Worm (Caenorhabditis elegans) whole organism, L3 larva: ENCODE measurements around the gene F55A4.7.
A peak's percentile ranks its signal among the peaks of the same experiment; 100 is the strongest.

ENCODE experiments used
- R02D3.7 ChIP-seq: fragments of 150-350 bp; optimal IDR thresholded peaks from 2 replicates; lab custom pipeline; 2014; ENCODE audit warnings: missing biosample characterization, missing genetic modification characterization
- ZK546.5 ChIP-seq: sonication (generic microtip); optimal IDR thresholded peaks from 2 replicates; lab custom pipeline; 2017; ENCODE audit warnings: missing biosample characterization, missing genetic modification characterization
- aly-2 ChIP-seq: fragments of 150-350 bp; optimal IDR thresholded peaks from 2 replicates; lab custom pipeline; 2014; ENCODE audit warnings: missing biosample characterization, missing genetic modification characterization
- ceh-16 ChIP-seq: sonication (generic microtip); optimal IDR thresholded peaks from 2 replicates; lab custom pipeline; 2017; ENCODE audit warnings: missing biosample characterization, missing genetic modification characterization
- ceh-28 ChIP-seq: fragments of 150-350 bp; optimal IDR thresholded peaks from 2 replicates; lab custom pipeline; 2014; ENCODE audit warnings: missing biosample characterization, missing genetic modification reagents, missing genetic modification characterization
- ceh-82 ChIP-seq: fragments of 150-350 bp; optimal IDR thresholded peaks from 2 replicates; lab custom pipeline; 2014; ENCODE audit warnings: missing biosample characterization, missing genetic modification characterization
- ceh-9 ChIP-seq: sonication (generic microtip); optimal IDR thresholded peaks from 2 replicates; lab custom pipeline; 2018; ENCODE audit warnings: missing biosample characterization, missing genetic modification characterization
- daf-12 ChIP-seq: fragments of 150-350 bp; optimal IDR thresholded peaks from 2 replicates; lab custom pipeline; 2014; ENCODE audit warnings: missing biosample characterization, missing genetic modification reagents, missing genetic modification characterization
- egl-27 ChIP-seq: sonication (generic microtip); optimal IDR thresholded peaks from 4 replicates; lab custom pipeline; 2017; ENCODE audit warnings: missing biosample characterization, missing genetic modification reagents, missing genetic modification characterization
- egl-5 ChIP-seq: fragments of 150-350 bp; optimal IDR thresholded peaks from 2 replicates; lab custom pipeline; 2017; ENCODE audit warnings: missing biosample characterization, missing genetic modification reagents, missing genetic modification characterization, inconsistent platforms
- elt-1 ChIP-seq: fragments of 150-350 bp; optimal IDR thresholded peaks from 2 replicates; lab custom pipeline; 2014; ENCODE audit warnings: missing biosample characterization, missing genetic modification characterization
- elt-2 ChIP-seq: sonication (generic microtip); optimal IDR thresholded peaks from 2 replicates; lab custom pipeline; 2016; ENCODE audit warnings: missing genetic modification reagents, mild to moderate bottlenecking, missing genetic modification characterization, missing compliant biosample characterization
- eor-1 ChIP-seq, 2 experiments: fragments of 150-350 bp; optimal IDR thresholded peaks; 2 replicates each; lab custom pipeline; 2014 to 2018; ENCODE audit warnings: missing biosample characterization in 2 of 2, missing genetic modification characterization in 2 of 2
- fkh-10 ChIP-seq: sonication (generic microtip); optimal IDR thresholded peaks from 2 replicates; lab custom pipeline; 2017; ENCODE audit warnings: missing biosample characterization, missing genetic modification reagents, missing genetic modification characterization
- fkh-2 ChIP-seq: fragments of 150-350 bp; optimal IDR thresholded peaks from 2 replicates; lab custom pipeline; 2014; ENCODE audit warnings: missing biosample characterization, missing genetic modification reagents, missing genetic modification characterization
- fos-1 ChIP-seq: fragments of 150-350 bp; optimal IDR thresholded peaks from 2 replicates; lab custom pipeline; 2014; ENCODE audit warnings: missing biosample characterization, missing genetic modification characterization
- hmg-11 ChIP-seq: sonication (generic microtip); optimal IDR thresholded peaks from 2 replicates; lab custom pipeline; 2016; ENCODE audit warnings: missing genetic modification characterization, missing compliant biosample characterization
- jun-1 ChIP-seq: fragments of 150-350 bp; optimal IDR thresholded peaks from 2 replicates; lab custom pipeline; 2014; ENCODE audit warnings: missing biosample characterization, missing genetic modification reagents, missing genetic modification characterization
- lin-15B ChIP-seq: fragments of 150-350 bp; optimal IDR thresholded peaks from 2 replicates; lab custom pipeline; 2014; ENCODE audit warnings: missing biosample characterization, missing genetic modification characterization
- lin-39 ChIP-seq: fragments of 150-350 bp; optimal IDR thresholded peaks from 2 replicates; lab custom pipeline; 2018; ENCODE audit warnings: missing biosample characterization, missing genetic modification reagents, missing genetic modification characterization
- mdl-1 ChIP-seq: fragments of 150-350 bp; optimal IDR thresholded peaks from 2 replicates; lab custom pipeline; 2014; ENCODE audit warnings: missing biosample characterization, missing genetic modification characterization
- mml-1 ChIP-seq: fragments of 150-350 bp; sonication (generic microtip); optimal IDR thresholded peaks from 3 replicates; lab custom pipeline; 2014; ENCODE audit warnings: missing biosample characterization, missing genetic modification characterization
- nfya-1 ChIP-seq: sonication (generic microtip); optimal IDR thresholded peaks from 2 replicates; lab custom pipeline; 2017; ENCODE audit warnings: missing genetic modification characterization, mild to moderate bottlenecking, missing compliant biosample characterization, antibody characterized with exemption, moderate library complexity; ENCODE audit not compliant: insufficient read depth
- nhr-11 ChIP-seq: fragments of 150-350 bp; optimal IDR thresholded peaks from 2 replicates; lab custom pipeline; 2014; ENCODE audit warnings: missing biosample characterization, missing genetic modification characterization
- nhr-12 ChIP-seq: fragments of 150-350 bp; optimal IDR thresholded peaks from 2 replicates; lab custom pipeline; 2014; ENCODE audit warnings: missing biosample characterization, missing genetic modification characterization
- nhr-23 ChIP-seq: fragments of 150-350 bp; optimal IDR thresholded peaks from 2 replicates; lab custom pipeline; 2014; ENCODE audit warnings: missing biosample characterization, missing genetic modification reagents, missing genetic modification characterization
- nhr-237 ChIP-seq: fragments of 150-350 bp; optimal IDR thresholded peaks from 2 replicates; lab custom pipeline; 2014; ENCODE audit warnings: missing biosample characterization, missing genetic modification characterization
- nhr-25 ChIP-seq: sonication (generic microtip); optimal IDR thresholded peaks from 2 replicates; lab custom pipeline; 2017; ENCODE audit warnings: missing biosample characterization, missing genetic modification characterization
- nhr-28 ChIP-seq: fragments of 150-350 bp; optimal IDR thresholded peaks from 2 replicates; lab custom pipeline; 2014; ENCODE audit warnings: missing biosample characterization, missing genetic modification characterization
- nhr-43 ChIP-seq: sonication (generic microtip); optimal IDR thresholded peaks from 2 replicates; lab custom pipeline; 2016; ENCODE audit warnings: mild to moderate bottlenecking, missing genetic modification characterization, missing compliant biosample characterization; ENCODE audit not compliant: poor library complexity, severe bottlenecking
- nhr-67 ChIP-seq: fragments of 150-350 bp; optimal IDR thresholded peaks from 2 replicates; lab custom pipeline; 2014; ENCODE audit warnings: missing biosample characterization, missing genetic modification characterization
- nhr-76 ChIP-seq: fragments of 150-350 bp; sonication (generic microtip); optimal IDR thresholded peaks from 5 replicates; lab custom pipeline; 2014; ENCODE audit warnings: missing biosample characterization, missing genetic modification characterization
- nhr-77 ChIP-seq: fragments of 150-350 bp; optimal IDR thresholded peaks from 2 replicates; lab custom pipeline; 2014; ENCODE audit warnings: missing biosample characterization, missing genetic modification characterization
- pha-4 ChIP-seq: fragments of 150-350 bp; optimal IDR thresholded peaks from 2 replicates; lab custom pipeline; 2014; ENCODE audit warnings: missing biosample characterization, missing genetic modification reagents, missing genetic modification characterization
- pqm-1 ChIP-seq: fragments of 150-350 bp; optimal IDR thresholded peaks from 2 replicates; lab custom pipeline; 2017; ENCODE audit warnings: missing biosample characterization, missing genetic modification characterization, inconsistent platforms
- sea-2 ChIP-seq: fragments of 150-350 bp; sonication (generic microtip); optimal IDR thresholded peaks from 4 replicates; lab custom pipeline; 2014; ENCODE audit warnings: missing biosample characterization, missing genetic modification reagents, missing genetic modification characterization
- skn-1 ChIP-seq: fragments of 150-350 bp; optimal IDR thresholded peaks from 2 replicates; lab custom pipeline; 2014; ENCODE audit warnings: missing biosample characterization, missing genetic modification characterization
- snpc-4 ChIP-seq: fragments of 150-350 bp; optimal IDR thresholded peaks from 2 replicates; lab custom pipeline; 2014; ENCODE audit warnings: missing biosample characterization, missing genetic modification characterization
- tbx-2 ChIP-seq: sonication (generic microtip); optimal IDR thresholded peaks from 2 replicates; lab custom pipeline; 2016; ENCODE audit warnings: mild to moderate bottlenecking, missing genetic modification characterization, missing compliant biosample characterization
- unc-62 ChIP-seq: fragments of 150-350 bp; sonication (generic microtip); optimal IDR thresholded peaks from 4 replicates; lab custom pipeline; 2014; ENCODE audit warnings: missing biosample characterization, missing genetic modification reagents, missing genetic modification characterization
- zag-1 ChIP-seq: fragments of 150-350 bp; optimal IDR thresholded peaks from 2 replicates; lab custom pipeline; 2014; ENCODE audit warnings: missing biosample characterization, missing genetic modification characterization
- ztf-11 ChIP-seq: fragments of 150-350 bp; optimal IDR thresholded peaks from 2 replicates; lab custom pipeline; 2014; ENCODE audit warnings: missing biosample characterization, missing genetic modification characterization
- ztf-4 ChIP-seq: fragments of 150-350 bp; optimal IDR thresholded peaks from 2 replicates; lab custom pipeline; 2014; ENCODE audit warnings: missing biosample characterization, missing genetic modification characterization

The F55A4.7 gene

DNA sequence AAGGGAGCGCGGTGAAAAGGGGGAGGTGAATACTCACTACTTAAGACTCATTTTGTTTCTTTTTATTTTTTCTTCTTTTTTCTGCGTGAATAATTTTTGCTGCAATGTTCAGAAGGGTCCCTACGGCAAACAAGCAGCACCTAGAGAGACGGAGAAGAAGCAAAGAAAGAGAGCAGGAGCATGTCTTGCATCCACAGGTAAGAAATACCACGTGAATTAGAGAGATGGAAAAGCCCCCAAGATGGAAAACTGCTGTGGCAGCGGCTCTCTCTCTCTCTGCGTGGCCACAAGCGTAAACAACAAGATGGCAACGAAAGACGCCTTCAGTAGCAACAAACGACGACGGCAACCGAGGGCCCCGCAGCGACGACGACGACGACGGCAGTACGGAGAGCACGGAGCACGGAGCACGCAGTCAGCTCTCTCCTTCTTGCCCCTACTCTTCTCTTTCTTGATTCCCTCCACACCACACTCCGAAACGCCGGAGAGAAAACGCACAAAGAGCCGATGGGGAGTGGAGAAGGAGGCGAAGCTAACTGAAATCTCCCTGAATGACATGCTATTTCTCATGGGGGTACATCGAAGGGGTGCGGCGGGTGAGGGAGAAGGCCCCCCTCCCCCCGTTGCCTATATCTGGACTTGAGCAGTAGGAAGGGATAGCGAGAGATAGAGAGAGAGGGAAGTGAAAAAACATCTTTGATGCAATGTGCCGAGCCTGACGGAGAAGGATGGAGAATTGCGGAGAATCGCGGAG, 45.4 kb downstream of the F55A4.7 start:
- TF ChIP-seq nhr-77 (tag; lab: Kevin White, UChicago) = no peak
- no peak for TF ChIP-seq nhr-12 (tag; lab: Kevin White, UChicago)
- TF ChIP-seq ceh-9 (tag; lab: Kevin White, UChicago) = no peak
- TF ChIP-seq nfya-1 = peak; percentile 62
- TF ChIP-seq fos-1 (tag; lab: Kevin White, UChicago) = no peak
- TF ChIP-seq elt-2 = no peak
- no peak for TF ChIP-seq ceh-16 (tag; lab: Kevin White, UChicago)
- no peak for TF ChIP-seq nhr-28 (tag; lab: Kevin White, UChicago)
- TF ChIP-seq fkh-10 = peak; percentile 60
- no peak for TF ChIP-seq nhr-76 (tag; lab: Kevin White, UChicago)
- no peak for TF ChIP-seq ztf-4
- TF ChIP-seq aly-2 (tag; lab: Kevin White, UChicago) = no peak
- TF ChIP-seq nhr-23 (tag; lab: Kevin White, UChicago) = no peak
- TF ChIP-seq nhr-67 = no peak
- TF ChIP-seq snpc-4 = peak; percentile 55
- no peak for TF ChIP-seq nhr-43
- TF ChIP-seq ZK546.5 = no peak
- peak; percentile 51 for TF ChIP-seq tbx-2 (tag; lab: Kevin White, UChicago)
- TF ChIP-seq hmg-11 = peak; percentile 57
- peak; percentile 27 for TF ChIP-seq elt-1 (tag; lab: Kevin White, UChicago)
- no peak for TF ChIP-seq pha-4 (tag; lab: Kevin White, UChicago)
- no peak for TF ChIP-seq skn-1 (tag; lab: Kevin White, UChicago)
- no peak for TF ChIP-seq egl-27
- TF ChIP-seq lin-39 (tag; lab: Kevin White, UChicago) = peak; percentile 15
- TF ChIP-seq sea-2 (GFP tag; lab: Kevin White, UChicago) = peak; percentile 32
- TF ChIP-seq nhr-25 (tag; lab: Kevin White, UChicago) = no peak
- no peak for TF ChIP-seq fkh-2 (tag; lab: Kevin White, UChicago)
- no peak for TF ChIP-seq eor-1 (tag; optimal IDR thresholded peaks at IDR 0.05; lab: Kevin White, UChicago)
- TF ChIP-seq nhr-11 = no peak
- no peak for TF ChIP-seq pqm-1 (tag; lab: Kevin White, UChicago)
- TF ChIP-seq unc-62 (GFP tag; lab: Kevin White, UChicago) = no peak
- TF ChIP-seq ceh-28 (tag; lab: Kevin White, UChicago) = peak; percentile 4
- no peak for TF ChIP-seq R02D3.7 (tag; lab: Kevin White, UChicago)
- no peak for TF ChIP-seq jun-1 (tag; lab: Kevin White, UChicago)
- TF ChIP-seq mdl-1 (tag; lab: Kevin White, UChicago) = peak; percentile 49
- TF ChIP-seq daf-12 (tag; lab: Kevin White, UChicago) = no peak
- TF ChIP-seq zag-1 (tag; lab: Kevin White, UChicago) = peak; percentile 3
- TF ChIP-seq nhr-237 (tag; lab: Kevin White, UChicago) = no peak
- no peak for TF ChIP-seq lin-15B (tag; lab: Kevin White, UChicago)
- no peak for TF ChIP-seq ceh-82
- no peak for TF ChIP-seq egl-5 (tag; lab: Kevin White, UChicago)
- TF ChIP-seq ztf-11 (tag; lab: Kevin White, UChicago) = no peak

DNA sequence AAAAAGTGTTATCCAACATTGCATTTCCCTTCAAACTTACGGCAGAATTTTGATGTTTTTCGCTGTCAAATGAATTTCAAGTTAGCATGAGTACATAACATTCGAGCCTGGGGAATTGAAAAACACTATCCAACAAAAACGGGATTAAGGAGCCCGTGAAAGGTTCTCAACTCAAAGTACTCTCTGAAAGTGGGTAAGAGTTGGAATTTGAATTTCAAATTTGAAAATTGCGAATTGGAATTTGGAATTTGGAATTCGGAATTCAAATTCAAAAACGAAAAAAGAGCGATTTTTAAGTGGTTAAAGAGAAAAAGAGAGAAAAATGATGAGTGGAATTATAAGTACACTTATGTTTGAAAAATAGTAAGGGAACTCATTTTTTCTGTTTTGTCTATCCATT, 47.0 kb downstream of the F55A4.7 start, which contains the start of the genes C09E10.3 and dgk-1:
C09E10.3 (minus strand) TSS at position 101 of the 400 bp plus-strand sequence.
dgk-1 (minus strand) TSS at position 183 of the 400 bp plus-strand sequence.
- TF ChIP-seq nhr-11 (no peak), nhr-12 (tag; lab: Kevin White, UChicago) (no peak), daf-12 (tag; lab: Kevin White, UChicago) (no peak), eor-1 (tag; optimal IDR thresholded peaks at IDR 0.05; lab: Kevin White, UChicago) (no peak), ceh-9 (tag; lab: Kevin White, UChicago) (no peak), egl-5 (tag; lab: Kevin White, UChicago) (no peak), fkh-2 (tag; lab: Kevin White, UChicago) (no peak), fos-1 (tag; lab: Kevin White, UChicago) (no peak), mml-1 (tag; lab: Kevin White, UChicago) (no peak), sea-2 (GFP tag; lab: Kevin White, UChicago) (no peak), nhr-23 (tag; lab: Kevin White, UChicago) (no peak), elt-2 (no peak), unc-62 (GFP tag; lab: Kevin White, UChicago) (no peak), nhr-76 (tag; lab: Kevin White, UChicago) (no peak), skn-1 (tag; lab: Kevin White, UChicago) (no peak), nhr-67 (no peak), zag-1 (tag; lab: Kevin White, UChicago) (no peak), ceh-16 (tag; lab: Kevin White, UChicago) (no peak), tbx-2 (tag; lab: Kevin White, UChicago) (no peak)
